Worm (Caenorhabditis elegans): ENCODE results near the gene F47B8.1.

DNA sequence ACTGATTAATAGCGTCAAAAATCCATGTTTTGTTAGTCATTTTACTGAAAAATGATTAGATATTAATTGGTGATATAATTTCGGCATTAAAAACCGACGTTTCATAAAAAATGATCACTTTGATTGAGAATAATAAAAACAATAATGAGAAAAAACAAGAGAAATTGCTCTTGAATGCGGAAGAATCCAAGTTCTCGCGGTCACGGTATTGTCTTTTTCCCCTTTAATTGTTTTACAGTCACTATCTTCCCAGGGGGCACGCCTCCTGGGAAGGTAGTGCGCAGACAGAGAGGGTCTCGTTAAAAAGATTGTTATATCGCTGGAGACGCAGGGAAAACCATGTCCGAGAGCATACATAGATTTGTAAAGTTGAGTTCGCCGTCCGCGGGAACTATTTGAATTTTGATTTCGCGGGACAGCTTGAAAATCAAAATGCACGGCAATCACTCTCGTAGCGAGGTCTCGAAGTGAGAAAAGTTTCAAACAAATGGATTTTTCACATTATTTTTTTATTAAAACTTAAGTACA lies 20.4 kb downstream of the F47B8.1 start, which contains the start of gene F14D7.2:
- TF ChIP-seq egl-27 (tag; optimal IDR thresholded peaks at IDR 0.05) (no peak), blmp-1 (tag; optimal IDR thresholded peaks at IDR 0.05) (no peak), snpc-4 (tag; optimal IDR thresholded peaks at IDR 0.05) (no peak), ces-1 (GFP tag; optimal IDR thresholded peaks at IDR 0.05) (no peak), lin-35 (GFP tag; optimal IDR thresholded peaks at IDR 0.05) (no peak), unc-62 (GFP tag; optimal IDR thresholded peaks at IDR 0.05) (no peak), elt-3 (tag; optimal IDR thresholded peaks at IDR 0.05) (no peak), nhr-237 (tag; optimal IDR thresholded peaks at IDR 0.05) (no peak), fos-1 (tag; optimal IDR thresholded peaks at IDR 0.05) (no peak), ztf-11 (tag; optimal IDR thresholded peaks at IDR 0.05) (no peak), lin-13 (GFP tag; optimal IDR thresholded peaks at IDR 0.05) (no peak), pqm-1 (tag; optimal IDR thresholded peaks at IDR 0.05) (no peak)
